Worm (Caenorhabditis elegans): Measurements from ENCODE around the gene mans-4.

- TF ChIP-seq unc-62 (GFP tag; optimal IDR thresholded peaks at IDR 0.05) (no peak), nhr-12 (tag; optimal IDR thresholded peaks at IDR 0.05) (no peak), ama-1 (optimal IDR thresholded peaks at IDR 0.05) (no peak), nhr-6 (tag; optimal IDR thresholded peaks at IDR 0.05) (no peak), ztf-11 (tag; optimal IDR thresholded peaks at IDR 0.05) (no peak), elt-3 (tag; optimal IDR thresholded peaks at IDR 0.05) (no peak)
Measured at ce11 chrIV:9114078-9114477, 35.7 kb upstream of the mans-4 start.

All from whole organism, L2 larva.